Worm (Caenorhabditis elegans) whole organism, midembryonic: ENCODE data around the gene egg-1.

ENCODE experiments used
- T22C8.4 ChIP-seq: fragments of 200-800 bp; sonication (Bioruptor generic); IDR thresholded peaks from 2 replicates; pipeline ENCODE4 v1.3.6; 2022; ENCODE audit warnings: missing genetic modification characterization, missing compliant biosample characterization
- cog-1 ChIP-seq: sonication (generic microtip); optimal IDR thresholded peaks from 2 replicates; lab custom pipeline; 2016; ENCODE audit warnings: missing genetic modification characterization, missing compliant biosample characterization
- flt-1 ChIP-seq: fragments of 200-800 bp; sonication (Bioruptor generic); IDR thresholded peaks from 2 replicates; pipeline ENCODE4 v1.3.6; 2022; ENCODE audit warnings: missing genetic modification characterization, missing compliant biosample characterization
- klf-2 ChIP-seq: fragments of 200-800 bp; sonication (Bioruptor generic); conservative IDR thresholded peaks from 2 replicates; pipeline ENCODE4 v1.3.6; 2022; ENCODE audit warnings: missing genetic modification reagents, missing genetic modification characterization, missing compliant biosample characterization
- med-1 ChIP-seq: sonication (generic microtip); optimal IDR thresholded peaks from 2 replicates; lab custom pipeline; 2017; ENCODE audit warnings: missing genetic modification characterization, mild to moderate bottlenecking, missing compliant biosample characterization, antibody characterized with exemption, missing genetic modification reagents; ENCODE audit not compliant: insufficient read depth
- ref-1 ChIP-seq: fragments of 200-800 bp; sonication (Bioruptor generic); conservative IDR thresholded peaks from 2 replicates; pipeline ENCODE4 v1.3.6; 2022; ENCODE audit warnings: missing genetic modification reagents, missing genetic modification characterization, missing compliant biosample characterization
- tab-1 ChIP-seq: fragments of 200-800 bp; sonication (Bioruptor generic); IDR thresholded peaks from 2 replicates; pipeline ENCODE4 v1.3.6; 2022; ENCODE audit warnings: missing genetic modification characterization, missing compliant biosample characterization
- ztf-23 ChIP-seq: fragments of 200-800 bp; sonication (Bioruptor generic); IDR thresholded peaks from 2 replicates; pipeline ENCODE4 v1.3.6; 2022; ENCODE audit warnings: missing genetic modification reagents, missing genetic modification characterization, missing compliant biosample characterization
- ztf-29 ChIP-seq: fragments of 200-800 bp; sonication (Bioruptor generic); IDR thresholded peaks from 2 replicates; pipeline ENCODE4 v1.3.6; 2022; ENCODE audit warnings: missing genetic modification reagents, missing genetic modification characterization, missing compliant biosample characterization

egg-1 gene

ce11 chrIII:5734905-5735304, 6.9 kb downstream of the egg-1 start, which contains the start of gene B0244.10:
Gene B0244.10, plus strand, starts transcription at chrIII:5735158.
- TF ChIP-seq flt-1 (GFP tag; lab: Robert Waterston, UW) = no peak
- no peak for TF ChIP-seq med-1 (GFP tag; lab: Kevin White, UChicago)
- no peak for TF ChIP-seq ztf-23 (GFP tag; lab: Robert Waterston, UW)
- no peak for TF ChIP-seq ztf-29 (GFP tag; lab: Robert Waterston, UW)
- TF ChIP-seq ref-1 = no peak
- no peak for TF ChIP-seq cog-1 (tag; lab: Kevin White, UChicago)
- TF ChIP-seq T22C8.4 (GFP tag; lab: Robert Waterston, UW) = no peak
- TF ChIP-seq tab-1 (GFP tag; lab: Robert Waterston, UW) = no peak
- no peak for TF ChIP-seq klf-2

- TF ChIP-seq ztf-23 (GFP tag; lab: Robert Waterston, UW) = no peak
- no peak for TF ChIP-seq med-1 (GFP tag; lab: Kevin White, UChicago)
- no peak for TF ChIP-seq ztf-29 (GFP tag; lab: Robert Waterston, UW)
- no peak for TF ChIP-seq cog-1 (tag; lab: Kevin White, UChicago)
- TF ChIP-seq klf-2 = no peak
- no peak for TF ChIP-seq flt-1 (GFP tag; lab: Robert Waterston, UW)
- no peak for TF ChIP-seq ref-1
- TF ChIP-seq tab-1 (GFP tag; lab: Robert Waterston, UW) = no peak
- no peak for TF ChIP-seq T22C8.4 (GFP tag; lab: Robert Waterston, UW)
Measured at ce11 chrIII:5737708-5738107, 9.7 kb downstream of the egg-1 start, which contains the start of gene B0244.6. Gene B0244.6, plus strand, starts transcription at chrIII:5738008.

DNA sequence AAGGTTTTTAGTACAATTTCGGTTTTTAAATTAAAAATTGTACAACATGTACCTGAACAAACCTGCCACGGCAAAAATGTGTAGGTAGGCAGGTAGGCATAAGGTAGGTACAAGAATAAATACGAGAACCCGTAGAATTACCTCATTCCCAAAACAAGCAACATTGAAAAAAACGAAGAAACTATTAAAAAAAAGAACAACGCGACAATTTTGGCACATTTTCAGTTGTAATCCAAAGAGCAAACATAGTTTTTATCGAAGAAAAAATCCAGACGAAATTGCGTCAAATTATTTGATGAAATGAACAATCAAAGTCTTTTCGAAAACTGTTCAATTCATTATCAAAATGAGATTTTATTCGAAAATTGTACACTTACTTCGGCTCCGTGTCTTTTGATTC, 12.7 kb downstream of the egg-1 start, which contains the start of gene B0244.16:
B0244.16 (plus strand) TSS at position 301 of the 400 bp plus-strand sequence.
- TF ChIP-seq med-1 (GFP tag; lab: Kevin White, UChicago) (no peak), klf-2 (no peak), cog-1 (tag; lab: Kevin White, UChicago) (no peak), flt-1 (GFP tag; lab: Robert Waterston, UW) (no peak), ref-1 (no peak), ztf-23 (GFP tag; lab: Robert Waterston, UW) (no peak), tab-1 (GFP tag; lab: Robert Waterston, UW) (no peak), ztf-29 (GFP tag; lab: Robert Waterston, UW) (no peak), T22C8.4 (GFP tag; lab: Robert Waterston, UW) (no peak)

DNA sequence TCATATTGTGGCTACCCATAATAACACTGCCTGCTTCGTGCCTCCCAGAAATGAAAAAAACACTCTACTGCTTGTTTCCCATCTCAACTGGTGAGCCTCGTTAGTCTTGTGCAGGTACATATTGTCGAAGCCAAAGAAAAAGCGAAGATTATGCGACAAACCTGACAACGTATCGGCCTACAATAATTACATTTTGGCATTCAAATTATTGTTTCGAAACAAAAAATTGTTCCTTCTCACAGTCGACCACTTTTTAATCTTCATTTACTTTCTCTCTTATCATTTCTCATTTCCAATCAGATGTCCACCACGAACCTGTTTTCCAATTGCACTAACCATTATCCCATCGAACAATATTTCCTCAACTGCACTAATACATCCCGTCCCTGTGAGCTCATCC, 15.1 kb downstream of the egg-1 start, which contains the start of gene B0244.15:
B0244.15 (plus strand) TSS at position 301 of the 400 bp plus-strand sequence.
- TF ChIP-seq med-1 (GFP tag; lab: Kevin White, UChicago) = no peak
- no peak for TF ChIP-seq tab-1 (GFP tag; lab: Robert Waterston, UW)
- no peak for TF ChIP-seq T22C8.4 (GFP tag; lab: Robert Waterston, UW)
- no peak for TF ChIP-seq cog-1 (tag; lab: Kevin White, UChicago)

DNA sequence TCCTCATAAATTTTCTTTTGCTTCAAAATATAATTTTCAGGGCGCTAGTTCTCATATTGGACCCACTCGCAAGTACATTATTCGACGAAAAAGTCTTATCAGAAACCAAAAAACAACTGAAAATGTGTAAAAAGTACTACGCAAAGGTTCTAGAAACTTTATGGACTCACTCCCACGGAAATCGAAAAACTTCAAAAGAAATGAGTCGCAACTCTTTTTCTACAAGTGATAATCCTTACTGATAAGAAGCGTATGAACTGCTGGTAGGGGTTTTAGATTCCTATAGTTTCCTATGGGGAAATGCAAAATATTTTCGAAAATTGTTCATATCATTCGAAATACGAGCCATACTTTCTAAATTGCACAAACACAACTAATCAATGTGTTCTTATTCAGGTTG, 16.6 kb downstream of the egg-1 start, which contains the start of gene B0244.5:
B0244.5 (plus strand) TSS at position 301 of the 400 bp plus-strand sequence.
- TF ChIP-seq ref-1 (no peak), ztf-29 (GFP tag; lab: Robert Waterston, UW) (no peak), ztf-23 (GFP tag; lab: Robert Waterston, UW) (no peak), flt-1 (GFP tag; lab: Robert Waterston, UW) (no peak), med-1 (GFP tag; lab: Kevin White, UChicago) (no peak), T22C8.4 (GFP tag; lab: Robert Waterston, UW) (no peak), cog-1 (tag; lab: Kevin White, UChicago) (no peak), klf-2 (no peak), tab-1 (GFP tag; lab: Robert Waterston, UW) (no peak)

DNA sequence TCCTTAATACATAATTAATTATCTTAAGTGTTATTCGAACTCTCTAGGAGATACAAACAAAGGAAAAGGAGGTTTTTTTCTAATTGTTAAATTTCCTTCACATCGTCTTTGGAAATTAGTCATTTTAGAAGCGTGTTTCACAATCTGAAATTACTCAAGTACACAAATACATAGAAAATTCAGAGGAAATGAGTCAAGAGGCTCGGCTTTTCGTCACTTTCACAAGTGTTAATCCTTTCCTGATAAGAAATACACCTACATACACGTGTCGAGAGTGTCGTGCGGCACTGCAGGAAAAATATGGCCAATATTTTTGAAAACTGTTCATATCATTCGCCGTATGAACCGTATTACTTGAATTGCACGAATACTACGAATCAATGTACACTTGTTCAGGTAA, 19.2 kb downstream of the egg-1 start, which contains the start of gene B0244.4:
B0244.4 (plus strand) TSS at position 301 of the 400 bp plus-strand sequence.
- TF ChIP-seq med-1 (GFP tag; lab: Kevin White, UChicago) (no peak), tab-1 (GFP tag; lab: Robert Waterston, UW) (no peak), cog-1 (tag; lab: Kevin White, UChicago) (no peak), flt-1 (GFP tag; lab: Robert Waterston, UW) (no peak), T22C8.4 (GFP tag; lab: Robert Waterston, UW) (no peak), ztf-23 (GFP tag; lab: Robert Waterston, UW) (no peak), ref-1 (no peak), klf-2 (no peak), ztf-29 (GFP tag; lab: Robert Waterston, UW) (no peak)

DNA sequence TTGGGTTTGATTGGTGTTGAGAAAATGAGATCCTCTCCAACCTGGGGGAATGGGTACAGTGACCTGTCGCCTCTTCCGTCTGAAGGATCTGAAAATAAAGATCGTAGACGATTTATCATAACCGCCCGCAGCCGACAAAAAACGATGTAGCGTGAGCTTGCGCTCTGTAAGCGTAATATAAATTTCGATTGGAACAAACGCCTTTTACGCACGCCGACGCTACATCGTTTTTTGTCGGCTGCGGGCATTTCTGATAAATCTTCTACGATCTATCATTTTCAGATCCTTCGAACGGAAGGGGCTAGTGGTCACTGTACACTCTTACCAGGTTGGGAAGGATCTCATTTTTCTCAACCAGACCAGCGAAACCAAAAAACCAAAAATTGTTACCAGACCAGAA, 20.4 kb downstream of the egg-1 start:
- TF ChIP-seq T22C8.4 (GFP tag; lab: Robert Waterston, UW) = no peak
- no peak for TF ChIP-seq ztf-23 (GFP tag; lab: Robert Waterston, UW)
- no peak for TF ChIP-seq med-1 (GFP tag; lab: Kevin White, UChicago)
- TF ChIP-seq klf-2 = no peak
- no peak for TF ChIP-seq ref-1
- TF ChIP-seq ztf-29 (GFP tag; lab: Robert Waterston, UW) = no peak
- TF ChIP-seq cog-1 (tag; lab: Kevin White, UChicago) = no peak
- no peak for TF ChIP-seq flt-1 (GFP tag; lab: Robert Waterston, UW)
- no peak for TF ChIP-seq tab-1 (GFP tag; lab: Robert Waterston, UW)

- TF ChIP-seq tab-1 (GFP tag; lab: Robert Waterston, UW) (no peak), T22C8.4 (GFP tag; lab: Robert Waterston, UW) (no peak)
Measured at ce11 chrIII:5750503-5750902, 22.5 kb downstream of the egg-1 start.

DNA sequence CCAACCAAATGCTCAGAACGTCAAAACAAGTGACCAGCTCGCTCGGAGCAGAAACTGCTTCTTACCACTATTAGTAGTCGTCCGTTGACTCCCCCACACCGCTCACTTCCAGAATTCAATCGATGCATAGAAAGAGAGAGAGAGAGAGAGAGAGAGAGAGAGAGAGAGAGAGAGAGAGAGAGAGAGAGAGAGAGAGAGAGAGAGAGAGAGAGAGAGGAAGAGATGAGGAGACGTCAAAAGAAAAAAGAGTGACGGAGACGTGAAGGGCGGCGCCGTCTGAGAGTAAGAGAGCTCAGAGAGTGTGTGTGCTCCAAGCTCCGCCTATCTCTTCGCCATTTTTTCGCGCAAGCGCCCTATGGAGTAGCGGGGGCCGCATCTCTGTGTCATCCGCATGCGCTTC, 27.2 kb downstream of the egg-1 start, which contains the start of gene ida-1:
ida-1 (plus strand) TSS at position 336 of the 400 bp plus-strand sequence.
- TF ChIP-seq ref-1 = no peak
- TF ChIP-seq T22C8.4 (GFP tag; lab: Robert Waterston, UW) = peak; percentile 32; the same call in 1 of the 2 replicates
- TF ChIP-seq med-1 (GFP tag; lab: Kevin White, UChicago) = no peak
